Fruit fly (Drosophila melanogaster) whole organism: ENCODE measurements around the gene Sce.

Experiments
- CG8478 ChIP-seq: fragments of >200 bp; optimal IDR thresholded peaks from 2 replicates; lab custom pipeline; 2018; ENCODE audit warnings: inconsistent platforms
- Dll ChIP-seq: fragments of >200 bp; optimal IDR thresholded peaks from 2 replicates; lab custom pipeline; 2017
- EcR ChIP-seq, 2 experiments: fragments of >200 bp; optimal IDR thresholded peaks; 2 replicates each; lab custom pipeline; 2017; ENCODE audit warnings: missing biosample characterization in 2 of 2, missing genetic modification characterization in 2 of 2, missing genetic modification reagents in 2 of 2
- pan ChIP-seq: fragments of >200 bp; optimal IDR thresholded peaks from 2 replicates; lab custom pipeline; 2017
- psq ChIP-seq: fragments of >200 bp; optimal IDR thresholded peaks from 2 replicates; lab custom pipeline; 2017
- usp ChIP-seq: fragments of >200 bp; optimal IDR thresholded peaks from 2 replicates; lab custom pipeline; 2017; ENCODE audit warnings: missing biosample characterization, missing genetic modification characterization, mixed read lengths

Gene Sce

dm6 chr3R:27651710-27652109, 30.1 kb downstream of the Sce start:
- TF ChIP-seq EcR (GFP tag; optimal IDR thresholded peaks at IDR 0.05; lab: Kevin White, UChicago) (no peak), CG8478 (lab: Kevin White, UChicago) (no peak), pan (lab: Kevin White, UChicago) (no peak), usp (GFP tag; lab: Kevin White, UChicago) (no peak), Dll (lab: Kevin White, UChicago) (no peak), psq (no peak)

DNA sequence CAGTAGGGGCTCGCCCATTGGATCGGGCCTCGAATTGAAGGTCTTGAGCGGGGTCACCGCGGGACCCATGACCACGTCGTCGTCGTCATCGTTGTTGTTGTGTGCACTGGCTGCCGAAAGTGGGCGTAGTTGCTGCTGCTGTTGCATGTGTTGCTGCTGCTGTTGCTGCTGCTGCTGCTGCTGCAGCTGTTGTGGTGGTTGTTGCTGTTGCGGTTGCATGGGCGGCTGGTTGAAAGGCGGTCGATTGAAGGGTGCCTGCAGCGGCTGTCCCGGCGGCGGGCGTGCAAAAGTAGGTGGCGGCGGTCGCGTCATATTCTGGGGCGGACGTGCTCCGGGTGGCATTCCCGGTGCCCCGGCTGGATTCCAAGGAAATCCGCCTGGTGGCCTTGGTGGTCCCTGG, 34.0 kb downstream of the Sce start:
- no peak for TF ChIP-seq pan (lab: Kevin White, UChicago)
- no peak for TF ChIP-seq Dll (lab: Kevin White, UChicago)
- no peak for TF ChIP-seq psq
- no peak for TF ChIP-seq usp (GFP tag; lab: Kevin White, UChicago)
- no peak for TF ChIP-seq CG8478 (lab: Kevin White, UChicago)
- TF ChIP-seq EcR (GFP tag; optimal IDR thresholded peaks at IDR 0.05; lab: Kevin White, UChicago), result no peak

- TF ChIP-seq CG8478 (lab: Kevin White, UChicago), result no peak
- no peak for TF ChIP-seq pan (lab: Kevin White, UChicago)
- TF ChIP-seq usp (GFP tag; lab: Kevin White, UChicago), result no peak
- TF ChIP-seq EcR (GFP tag; optimal IDR thresholded peaks at IDR 0.05; lab: Kevin White, UChicago), result no peak
- TF ChIP-seq Dll (lab: Kevin White, UChicago), result no peak
- no peak for TF ChIP-seq psq
These were observed 38.7 kb downstream of the Sce start for dm6 chr3R:27643080-27643479.

- TF ChIP-seq psq (no peak), EcR (GFP tag; optimal IDR thresholded peaks at IDR 0.05; lab: Kevin White, UChicago) (no peak)
These were observed 44.5 kb downstream of the Sce start for dm6 chr3R:27637264-27637860.

DNA sequence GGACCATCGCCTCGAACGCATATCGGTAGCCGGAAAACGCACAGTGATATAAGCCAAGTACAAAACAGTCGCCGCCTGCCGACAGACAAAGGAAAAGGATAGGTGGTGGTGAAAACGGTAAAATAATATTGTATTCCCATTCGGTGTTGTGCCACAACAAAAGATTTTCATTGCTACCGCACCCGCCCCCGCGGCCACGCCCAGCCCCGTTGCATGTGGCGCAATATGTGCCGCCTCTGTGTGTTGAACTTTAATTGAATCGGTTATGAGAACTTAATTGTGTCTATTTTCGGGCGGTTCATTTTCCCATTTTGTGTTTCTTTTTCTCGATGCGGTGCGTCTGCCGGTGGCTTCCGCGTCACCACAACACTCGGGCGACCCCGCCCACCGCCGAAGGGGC, 45.1 kb downstream of the Sce start:
- TF ChIP-seq Dll (lab: Kevin White, UChicago) (no peak), CG8478 (lab: Kevin White, UChicago) (no peak), pan (lab: Kevin White, UChicago) (no peak), usp (GFP tag; lab: Kevin White, UChicago) (no peak), psq (no peak), EcR (GFP tag; optimal IDR thresholded peaks at IDR 0.05; lab: Kevin White, UChicago) (no peak)

- TF ChIP-seq CG8478 (lab: Kevin White, UChicago) (no peak), EcR (GFP tag; optimal IDR thresholded peaks at IDR 0.05; lab: Kevin White, UChicago) (no peak), psq (no peak), pan (lab: Kevin White, UChicago) (no peak), usp (GFP tag; lab: Kevin White, UChicago) (no peak), Dll (lab: Kevin White, UChicago) (no peak)
These were observed 45.7 kb downstream of the Sce start, which contains the start of the genes CG5611 and Mtl for dm6 chr3R:27636010-27636584. Gene CG5611, minus strand, starts transcription at chr3R:27636060. Gene Mtl, plus strand, starts transcription at chr3R:27636412.
